Worm (Caenorhabditis elegans): ENCODE results near the gene E02H4.2.
A peak's percentile ranks its signal among the peaks of the same experiment; 100 is the strongest.

ce11 chrX:14312416-14312815 lies 31.0 kb upstream of the E02H4.2 start:
- TF ChIP-seq hlh-17 (GFP tag; optimal IDR thresholded peaks at IDR 0.05; ENCODE audit: borderline replicate concordance) (no peak), pqm-1 (tag; optimal IDR thresholded peaks at IDR 0.05) (no peak), fkh-4 (tag; optimal IDR thresholded peaks at IDR 0.05; ENCODE audit: borderline replicate concordance) (no peak), pag-3 (tag; optimal IDR thresholded peaks at IDR 0.05; ENCODE audit: borderline replicate concordance, insufficient read depth) (no peak), mef-2 (tag; optimal IDR thresholded peaks at IDR 0.05) (peak; percentile 4), sptf-1 (tag; optimal IDR thresholded peaks at IDR 0.05) (no peak), dpl-1 (GFP tag; optimal IDR thresholded peaks at IDR 0.05) (peak in 2 of 3 experiments; percentile 24 to 51), mab-9 (GFP tag; IDR thresholded peaks at IDR 0.05) (peak; percentile 61), ces-1 (GFP tag; optimal IDR thresholded peaks at IDR 0.05) (no peak), nhr-19 (GFP tag; conservative IDR thresholded peaks at IDR 0.05) (peak; percentile 71), ceh-82 (tag; optimal IDR thresholded peaks at IDR 0.05) (peak; percentile 33 to 70 (median 70)), elt-3 (tag; optimal IDR thresholded peaks at IDR 0.05) (peak in 3 of 6 experiments; percentile 16 to 44 (median 22)), hpl-2 (GFP tag; optimal IDR thresholded peaks at IDR 0.05) (peak; percentile 29)
